Worm (Caenorhabditis elegans) whole organism, L4/young adult: ENCODE results near the gene C04E7.3.

Experiments used
- W03F9.2 ChIP-seq: fragments of 150-350 bp; optimal IDR thresholded peaks from 2 replicates; lab custom pipeline; 2014; ENCODE audit warnings: missing biosample characterization, missing genetic modification characterization
- dao-5 ChIP-seq: sonication (generic microtip); optimal IDR thresholded peaks from 2 replicates; lab custom pipeline; 2016; ENCODE audit warnings: missing genotype, missing genetic modification characterization, moderate library complexity, missing compliant biosample characterization
- him-1 ChIP-seq: sonication (generic microtip); optimal IDR thresholded peaks from 2 replicates; lab custom pipeline; 2016; ENCODE audit warnings: missing genotype, missing genetic modification reagents, missing genetic modification characterization, missing compliant biosample characterization

ce11 chrX:296934-297333, 50.1 kb downstream of the C04E7.3 start, which contains the start of gene R57.2:
- no peak for TF ChIP-seq him-1 (tag; lab: Kevin White, UChicago)
- TF ChIP-seq dao-5 = no peak
- TF ChIP-seq W03F9.2 (tag; lab: Kevin White, UChicago) = no peak
